Worm (Caenorhabditis elegans) whole organism, L4 larva: ENCODE data around the gene ubxn-4.

Experiments
- D1046.2 ChIP-seq: fragments of 200-800 bp; sonication (Bioruptor generic); IDR thresholded peaks from 2 replicates; pipeline ENCODE4 v1.3.6; 2022; ENCODE audit warnings: missing genetic modification characterization, missing compliant biosample characterization
- F10B5.3 ChIP-seq: sonication (generic microtip); optimal IDR thresholded peaks from 2 replicates; lab custom pipeline; 2016; ENCODE audit warnings: mild to moderate bottlenecking, missing genetic modification characterization, missing compliant biosample characterization
- Y105C5A.15 ChIP-seq: fragments of 200-800 bp; sonication (Bioruptor generic); IDR thresholded peaks from 2 replicates; pipeline ENCODE4 v1.3.6; 2022; ENCODE audit warnings: missing genetic modification characterization, missing compliant biosample characterization
- ZK546.5 ChIP-seq, 2 experiments: sonication (generic microtip); optimal IDR thresholded peaks; 2 replicates each; lab custom pipeline; 2017; ENCODE audit warnings: missing biosample characterization in 2 of 2, missing genetic modification characterization in 2 of 2
- ama-1 ChIP-seq: fragments of 150-350 bp; optimal IDR thresholded peaks from 2 replicates; lab custom pipeline; 2014; ENCODE audit warnings: inconsistent platforms, mixed read lengths
- arid-1 ChIP-seq: fragments of 200-800 bp; sonication (Bioruptor generic); conservative IDR thresholded peaks from 2 replicates; pipeline ENCODE4 v1.3.6; 2022; ENCODE audit warnings: missing genetic modification reagents, missing genetic modification characterization, missing compliant biosample characterization
- ceh-20 ChIP-seq: fragments of 200-800 bp; sonication (Bioruptor generic); IDR thresholded peaks from 2 replicates; pipeline ENCODE4 v1.3.6; 2022; ENCODE audit warnings: missing genetic modification reagents, missing genetic modification characterization, missing compliant biosample characterization
- ceh-44 ChIP-seq: fragments of 200-800 bp; sonication (Bioruptor generic); IDR thresholded peaks from 2 replicates; pipeline ENCODE4 v1.3.6; 2022; ENCODE audit warnings: missing genetic modification reagents, missing genetic modification characterization, missing compliant biosample characterization
- ceh-82 ChIP-seq: sonication (generic microtip); optimal IDR thresholded peaks from 2 replicates; lab custom pipeline; 2017; ENCODE audit warnings: missing biosample characterization, missing genetic modification characterization
- ces-1 ChIP-seq: fragments of 150-350 bp; sonication (generic microtip); optimal IDR thresholded peaks from 4 replicates; lab custom pipeline; 2014; ENCODE audit warnings: missing biosample characterization, missing genetic modification reagents, missing genetic modification characterization
- cey-2 ChIP-seq: sonication (generic microtip); optimal IDR thresholded peaks from 3 replicates; lab custom pipeline; 2017; ENCODE audit warnings: missing genetic modification characterization, mild to moderate bottlenecking, missing compliant biosample characterization, antibody characterized with exemption, borderline replicate concordance; ENCODE audit not compliant: insufficient read depth
- ctbp-1 ChIP-seq: fragments of 200-800 bp; sonication (Bioruptor generic); IDR thresholded peaks from 2 replicates; pipeline ENCODE4 v1.3.6; 2022; ENCODE audit warnings: missing genetic modification reagents, missing genetic modification characterization, missing compliant biosample characterization
- daf-12 ChIP-seq: fragments of 150-350 bp; optimal IDR thresholded peaks from 2 replicates; lab custom pipeline; 2014; ENCODE audit warnings: missing biosample characterization, missing genetic modification reagents, missing genetic modification characterization
- dmd-8 ChIP-seq: fragments of 200-800 bp; sonication (Bioruptor generic); IDR thresholded peaks from 2 replicates; pipeline ENCODE4 v1.3.6; 2022; ENCODE audit warnings: missing genetic modification characterization, missing compliant biosample characterization
- egl-43 ChIP-seq: fragments of 200-800 bp; sonication (Bioruptor generic); IDR thresholded peaks from 2 replicates; pipeline ENCODE4 v1.3.6; 2022; ENCODE audit warnings: missing genetic modification reagents, missing genetic modification characterization, missing compliant biosample characterization
- fos-1 ChIP-seq: fragments of 150-350 bp; optimal IDR thresholded peaks from 2 replicates; lab custom pipeline; 2014; ENCODE audit warnings: missing biosample characterization, missing genetic modification characterization
- hif-1 ChIP-seq, 2 experiments: sonication (generic microtip); optimal IDR thresholded peaks; 2 replicates each; lab custom pipeline; 2016 to 2017; ENCODE audit warnings: missing compliant biosample characterization in 2 of 2, missing genetic modification characterization in 2 of 2, missing genetic modification reagents in 2 of 2, missing genotype in 2 of 2, mild to moderate bottlenecking in 1 of 2
- hlh-11 ChIP-seq: fragments of 200-800 bp; sonication (Bioruptor generic); optimal IDR thresholded peaks from 2 replicates; lab custom pipeline; 2018; ENCODE audit warnings: mild to moderate bottlenecking, missing genetic modification characterization, missing compliant biosample characterization
- hlh-30 ChIP-seq: sonication (generic microtip); optimal IDR thresholded peaks from 2 replicates; lab custom pipeline; 2017; ENCODE audit warnings: antibody characterized with exemption, mild to moderate bottlenecking, missing genetic modification characterization, missing compliant biosample characterization; ENCODE audit not compliant: insufficient read depth
- hmg-1.1 ChIP-seq: fragments of 200-800 bp; sonication (Bioruptor generic); IDR thresholded peaks from 2 replicates; pipeline ENCODE4 v1.3.6; 2022; ENCODE audit warnings: missing genetic modification reagents, missing genetic modification characterization, missing compliant biosample characterization
- jun-1 ChIP-seq: fragments of 150-350 bp; optimal IDR thresholded peaks from 2 replicates; lab custom pipeline; 2014; ENCODE audit warnings: missing biosample characterization, missing genetic modification reagents, missing genetic modification characterization
- lim-7 ChIP-seq: fragments of 200-800 bp; sonication (Bioruptor generic); IDR thresholded peaks from 2 replicates; pipeline ENCODE4 v1.3.6; 2022; ENCODE audit warnings: missing genetic modification characterization, missing compliant biosample characterization
- lin-1 ChIP-seq: fragments of 200-800 bp; sonication (Bioruptor generic); IDR thresholded peaks from 2 replicates; pipeline ENCODE4 v1.3.6; 2022; ENCODE audit warnings: missing genetic modification reagents, missing genetic modification characterization, missing compliant biosample characterization
- lin-13 ChIP-seq: fragments of 150-350 bp; optimal IDR thresholded peaks from 2 replicates; lab custom pipeline; 2014; ENCODE audit warnings: missing biosample characterization, missing genetic modification reagents, missing genetic modification characterization
- lin-38 ChIP-seq: fragments of 200-800 bp; sonication (Bioruptor generic); IDR thresholded peaks from 2 replicates; pipeline ENCODE4 v1.3.6; 2022; ENCODE audit warnings: missing genetic modification reagents, missing genetic modification characterization, missing compliant biosample characterization
- lin-39 ChIP-seq: fragments of 150-350 bp; optimal IDR thresholded peaks from 2 replicates; lab custom pipeline; 2014; ENCODE audit warnings: missing biosample characterization, missing genetic modification reagents, missing genetic modification characterization
- madf-5 ChIP-seq, 2 experiments: fragments of 200-800 bp; sonication (Bioruptor generic); IDR thresholded peaks; 2 replicates each; pipeline ENCODE4 v1.3.6; 2022; ENCODE audit warnings: missing compliant biosample characterization in 2 of 2, missing genetic modification characterization in 2 of 2
- madf-9 ChIP-seq: fragments of 200-800 bp; sonication (Bioruptor generic); conservative IDR thresholded peaks from 2 replicates; pipeline ENCODE4 v1.3.6; 2022; ENCODE audit warnings: missing genetic modification reagents, missing genetic modification characterization, missing compliant biosample characterization
- mdl-1 ChIP-seq, 2 experiments: fragments of 150-350 bp in 1 of 2; sonication (generic microtip) in 1 of 2; optimal IDR thresholded peaks; 2 replicates each; lab custom pipeline; 2014 to 2017; ENCODE audit warnings: missing biosample characterization in 2 of 2, missing genetic modification characterization in 2 of 2
- mdt-29 ChIP-seq: fragments of 200-800 bp; sonication (Bioruptor generic); IDR thresholded peaks from 2 replicates; pipeline ENCODE4 v1.3.6; 2022; ENCODE audit warnings: missing genetic modification reagents, missing genetic modification characterization, missing compliant biosample characterization
- mxl-2 ChIP-seq: fragments of 200-800 bp; sonication (Bioruptor generic); conservative IDR thresholded peaks from 2 replicates; pipeline ENCODE4 v1.3.6; 2022; ENCODE audit warnings: missing genetic modification reagents, missing genetic modification characterization, missing compliant biosample characterization
- mxl-3 ChIP-seq: fragments of 200-800 bp; sonication (Bioruptor generic); optimal IDR thresholded peaks from 2 replicates; lab custom pipeline; 2018; ENCODE audit warnings: mild to moderate bottlenecking, missing genetic modification characterization, missing compliant biosample characterization
- nhr-10 ChIP-seq: fragments of 150-350 bp; optimal IDR thresholded peaks from 2 replicates; lab custom pipeline; 2014; ENCODE audit warnings: missing biosample characterization, missing genetic modification characterization
- nhr-11 ChIP-seq: fragments of 150-350 bp; optimal IDR thresholded peaks from 2 replicates; lab custom pipeline; 2014; ENCODE audit warnings: missing biosample characterization, missing genetic modification characterization
- nhr-25 ChIP-seq: sonication (generic microtip); optimal IDR thresholded peaks from 2 replicates; lab custom pipeline; 2017; ENCODE audit warnings: missing genetic modification characterization, mild to moderate bottlenecking, missing compliant biosample characterization, antibody characterized with exemption, moderate library complexity, borderline replicate concordance; ENCODE audit not compliant: insufficient read depth
- nhr-48 ChIP-seq: sonication (generic microtip); optimal IDR thresholded peaks from 2 replicates; lab custom pipeline; 2016; ENCODE audit warnings: mild to moderate bottlenecking, missing genetic modification characterization, missing compliant biosample characterization
- nhr-6 ChIP-seq: fragments of 150-350 bp; optimal IDR thresholded peaks from 2 replicates; lab custom pipeline; 2014; ENCODE audit warnings: missing biosample characterization, missing genetic modification characterization
- nhr-77 ChIP-seq: fragments of 150-350 bp; optimal IDR thresholded peaks from 2 replicates; lab custom pipeline; 2014; ENCODE audit warnings: missing biosample characterization, missing genetic modification characterization
- pha-4 ChIP-seq, 2 experiments: fragments of 150-350 bp in 1 of 2; fragments of 200-800 bp in 1 of 2; sonication (Bioruptor generic) in 1 of 2; IDR thresholded peaks in 1 of 2; optimal IDR thresholded peaks in 1 of 2; 2 replicates each; pipeline versions ENCODE4 v1.3.6 to Lab custom; 2014 to 2022; ENCODE audit warnings: missing genetic modification characterization in 2 of 2, missing genetic modification reagents in 2 of 2, missing biosample characterization in 1 of 2, missing compliant biosample characterization in 1 of 2
- pqm-1 ChIP-seq: sonication (generic microtip); optimal IDR thresholded peaks from 2 replicates; lab custom pipeline; 2017; ENCODE audit warnings: missing biosample characterization, missing genetic modification characterization
- rbr-2 ChIP-seq: sonication (generic microtip); optimal IDR thresholded peaks from 2 replicates; lab custom pipeline; 2016; ENCODE audit warnings: missing genotype, missing genetic modification characterization, missing compliant biosample characterization
- saeg-2 ChIP-seq: fragments of 200-800 bp; sonication (Bioruptor generic); IDR thresholded peaks from 2 replicates; pipeline ENCODE4 v1.3.6; 2022; ENCODE audit warnings: missing genetic modification reagents, missing genetic modification characterization, missing compliant biosample characterization
- skn-1 ChIP-seq: fragments of 150-350 bp; optimal IDR thresholded peaks from 2 replicates; lab custom pipeline; 2014; ENCODE audit warnings: missing biosample characterization, missing genetic modification characterization
- snpc-4 ChIP-seq: fragments of 150-350 bp; optimal IDR thresholded peaks from 2 replicates; lab custom pipeline; 2014; ENCODE audit warnings: missing biosample characterization, missing genetic modification characterization
- spr-3 ChIP-seq: fragments of 200-800 bp; sonication (Bioruptor generic); optimal IDR thresholded peaks from 2 replicates; lab custom pipeline; 2018; ENCODE audit warnings: mild to moderate bottlenecking, missing genetic modification characterization, missing compliant biosample characterization
- unc-39 ChIP-seq: sonication (generic microtip); optimal IDR thresholded peaks from 2 replicates; lab custom pipeline; 2017; ENCODE audit warnings: missing biosample characterization, missing genetic modification characterization
- unc-62 ChIP-seq, 3 experiments: fragments of 150-350 bp in 1 of 3; sonication (generic microtip); optimal IDR thresholded peaks in 2 of 3; peaks in 1 of 3; 1 replicate in 1 of 3; 2 replicates in 2 of 3; lab custom pipeline; 2014 to 2017; ENCODE audit warnings: missing biosample characterization in 3 of 3, missing genetic modification characterization in 3 of 3, missing genetic modification reagents in 3 of 3, missing genotype in 1 of 3
- zip-11 ChIP-seq: fragments of 200-800 bp; sonication (Bioruptor generic); IDR thresholded peaks from 2 replicates; pipeline ENCODE4 v1.3.6; 2022; ENCODE audit warnings: missing genetic modification characterization, missing compliant biosample characterization
- zip-2 ChIP-seq: fragments of 150-350 bp; optimal IDR thresholded peaks from 2 replicates; lab custom pipeline; 2014; ENCODE audit warnings: missing biosample characterization, missing genetic modification characterization
- ztf-7 ChIP-seq: fragments of 150-350 bp; optimal IDR thresholded peaks from 2 replicates; lab custom pipeline; 2014; ENCODE audit warnings: missing biosample characterization, missing genetic modification characterization

Gene ubxn-4

ce11 chrIII:8411976-8412375, 6.6 kb upstream of the ubxn-4 start (continued):
- TF ChIP-seq unc-39 (tag; lab: Kevin White, UChicago) = no peak
- TF ChIP-seq snpc-4 (tag; lab: Kevin White, UChicago) = no peak
- no peak for TF ChIP-seq F10B5.3 (tag; lab: Kevin White, UChicago)
- TF ChIP-seq lin-1 = 0 out of 2 replicates have a peak, but pooled peaks have one; percentile 35
- TF ChIP-seq hmg-1.1 (GFP tag; lab: Robert Waterston, UW) = peak; percentile 81
- TF ChIP-seq nhr-48 (tag; lab: Kevin White, UChicago) = no peak
- TF ChIP-seq dmd-8 (GFP tag; lab: Robert Waterston, UW) = no peak
- TF ChIP-seq ZK546.5 (tag; optimal IDR thresholded peaks at IDR 0.05; lab: Kevin White, UChicago) = no peak
- no peak for TF ChIP-seq jun-1
- no peak for TF ChIP-seq nhr-10
- no peak for TF ChIP-seq cey-2 (tag; lab: Kevin White, UChicago)
- TF ChIP-seq saeg-2 (GFP tag; lab: Robert Waterston, UW) = no peak
- TF ChIP-seq ceh-20 (GFP tag; lab: Robert Waterston, UW) = peak; percentile 26; the same call in 1 of the 2 replicates
- TF ChIP-seq unc-62 (GFP tag; optimal IDR thresholded peaks at IDR 0.05 in 1 of 2; lab: Kevin White, UChicago) = peak in 1 of 2 experiments; percentile 96
- TF ChIP-seq unc-62 (tag; optimal IDR thresholded peaks at IDR 0.05; lab: Kevin White, UChicago) = no peak
- TF ChIP-seq ceh-44 (GFP tag; lab: Robert Waterston, UW) = no peak
- peak; percentile 28 for TF ChIP-seq ama-1
- no peak for TF ChIP-seq nhr-11 (tag; lab: Kevin White, UChicago)
- peak; percentile 65 for TF ChIP-seq pha-4 (GFP tag; IDR thresholded peaks at IDR 0.05; lab: Robert Waterston, UW)
- TF ChIP-seq pha-4 (tag; optimal IDR thresholded peaks at IDR 0.05; lab: Kevin White, UChicago) = peak; percentile 94
- no peak for TF ChIP-seq ceh-82
- TF ChIP-seq lim-7 (GFP tag; lab: Robert Waterston, UW) = no peak; the same call in 1 of the 2 replicates
- no peak for TF ChIP-seq spr-3 (GFP tag; lab: Kevin White, UChicago)
- peak; percentile 43 for TF ChIP-seq lin-38 (GFP tag; lab: Robert Waterston, UW)
- no peak for TF ChIP-seq lin-39 (tag; lab: Kevin White, UChicago)
- peak; percentile 1 for TF ChIP-seq nhr-25 (tag; lab: Kevin White, UChicago)
- TF ChIP-seq arid-1 (GFP tag; lab: Robert Waterston, UW) = no peak
- no peak for TF ChIP-seq mxl-2
- no peak for TF ChIP-seq ces-1 (GFP tag; lab: Kevin White, UChicago)
- no peak for TF ChIP-seq egl-43 (GFP tag; lab: Robert Waterston, UW)
- 0 out of 2 replicates have a peak, but pooled peaks have one; percentile 35 for TF ChIP-seq madf-9 (GFP tag; lab: Robert Waterston, UW)
- TF ChIP-seq daf-12 = no peak
- TF ChIP-seq Y105C5A.15 (GFP tag; lab: Robert Waterston, UW) = no peak
- peak; percentile 26; the same call in 1 of the 2 replicates for TF ChIP-seq D1046.2
- TF ChIP-seq ctbp-1 = 0 out of 2 replicates have a peak, but pooled peaks have one; percentile 45
- no peak for TF ChIP-seq zip-11
- TF ChIP-seq rbr-2 (tag; lab: Kevin White, UChicago) = peak; percentile 80
- peak; percentile 80 for TF ChIP-seq hlh-30 (tag; lab: Kevin White, UChicago)
- no peak for TF ChIP-seq madf-5 (GFP tag; IDR thresholded peaks at IDR 0.05; lab: Robert Waterston, UW)
- peak in 1 of 2 experiments; percentile 68 for TF ChIP-seq mdl-1 (tag; optimal IDR thresholded peaks at IDR 0.05; lab: Kevin White, UChicago)
- TF ChIP-seq nhr-77 (tag; lab: Kevin White, UChicago) = peak; percentile 43
- peak; percentile 61 for TF ChIP-seq pqm-1 (tag; lab: Kevin White, UChicago)
- TF ChIP-seq lin-13 (GFP tag; lab: Kevin White, UChicago) = peak; percentile 35
- TF ChIP-seq hlh-11 (tag; lab: Kevin White, UChicago) = peak; percentile 90
- TF ChIP-seq skn-1 (tag; lab: Kevin White, UChicago) = no peak
- TF ChIP-seq mdt-29 (GFP tag; lab: Robert Waterston, UW) = no peak
- TF ChIP-seq hif-1 (tag; optimal IDR thresholded peaks at IDR 0.05; lab: Kevin White, UChicago) = peak in 1 of 2 experiments; percentile 67
- TF ChIP-seq mxl-3 = peak; percentile 85
- no peak for TF ChIP-seq zip-2 (tag; lab: Kevin White, UChicago)
- TF ChIP-seq fos-1 (tag; lab: Kevin White, UChicago) = no peak
- no peak for TF ChIP-seq nhr-6 (tag; lab: Kevin White, UChicago)
- peak; percentile 42 for TF ChIP-seq ztf-7
